Fruit fly (Drosophila melanogaster): ENCODE measurements around the gene CG1582.
A peak's percentile ranks its signal among the peaks of the same experiment; 100 is the strongest.

The CG1582 gene

dm6 chrX:10926245-10926644 is 27.1 kb upstream of the CG1582 start:
- no peak for TF ChIP-seq Hand (GFP tag; optimal IDR thresholded peaks at IDR 0.05)
- 0 out of 4 replicates have a peak, but pooled peaks have one; percentile 38 for TF ChIP-seq chinmo (GFP tag; IDR thresholded peaks at IDR 0.05; ENCODE audit: partially characterized antibody)
- TF ChIP-seq seq (GFP tag; IDR thresholded peaks at IDR 0.05) = no peak
- TF ChIP-seq Pdp1 (GFP tag; optimal IDR thresholded peaks at IDR 0.05) = peak in 1 of 2 experiments; percentile 90
- no peak for TF ChIP-seq CG32772 (GFP tag; IDR thresholded peaks at IDR 0.05)
- TF ChIP-seq Med (GFP tag) = peak; percentile 15
- TF ChIP-seq sug (tag; optimal IDR thresholded peaks at IDR 0.05) = peak; percentile 40
- TF ChIP-seq CG34376 (GFP tag; optimal IDR thresholded peaks at IDR 0.05) = peak; percentile 92
- TF ChIP-seq CG18619 (GFP tag; optimal IDR thresholded peaks at IDR 0.05) = no peak
- no peak for TF ChIP-seq CG7987 (GFP tag; optimal IDR thresholded peaks at IDR 0.05)
- peak; percentile 24 for TF ChIP-seq CG10543 (GFP tag; optimal IDR thresholded peaks at IDR 0.05)
- TF ChIP-seq Mad (GFP tag; optimal IDR thresholded peaks at IDR 0.05) = no peak

dm6 chrX:10923711-10924281 is 24.7 kb upstream of the CG1582 start, which contains the start of gene v:
TSS of gene v (plus strand) at chrX:10923972.
- TF ChIP-seq TFAM (GFP tag; optimal IDR thresholded peaks at IDR 0.05) = no peak
- TF ChIP-seq emc (GFP tag; optimal IDR thresholded peaks at IDR 0.05) = no peak
- TF ChIP-seq CG43689 (GFP tag; IDR thresholded peaks at IDR 0.05) = no peak
- no peak for TF ChIP-seq danr (GFP tag; IDR thresholded peaks at IDR 0.05)
- TF ChIP-seq Rfx (GFP tag; IDR thresholded peaks at IDR 0.05) = no peak
- no peak for TF ChIP-seq zf30C (GFP tag; optimal IDR thresholded peaks at IDR 0.05)
- no peak for TF ChIP-seq CG12071 (GFP tag; optimal IDR thresholded peaks at IDR 0.05)
- TF ChIP-seq Ets65A (GFP tag) = peak; percentile 26
- TF ChIP-seq CG1024 (GFP tag; IDR thresholded peaks at IDR 0.05) = no peak
- peak; percentile 61 for TF ChIP-seq sug (tag; optimal IDR thresholded peaks at IDR 0.05)
- no peak for TF ChIP-seq tup (GFP tag; optimal IDR thresholded peaks at IDR 0.05)

- TF ChIP-seq CG34224 (GFP tag; IDR thresholded peaks at IDR 0.05; ENCODE audit: partially characterized antibody) (no peak), CG14014 (GFP tag; IDR thresholded peaks at IDR 0.05) (no peak), Sry-δ (GFP tag; optimal IDR thresholded peaks at IDR 0.05) (no peak), CG10274 (GFP tag; optimal IDR thresholded peaks at IDR 0.05) (no peak), ro (GFP tag; IDR thresholded peaks at IDR 0.05) (no peak), ci (GFP tag; IDR thresholded peaks at IDR 0.05) (peak; percentile 63), CG7928 (GFP tag; optimal IDR thresholded peaks at IDR 0.05) (no peak), tgo (GFP tag; IDR thresholded peaks at IDR 0.05) (no peak), CG17361 (GFP tag; IDR thresholded peaks at IDR 0.05) (no peak), Dfd (GFP tag; optimal IDR thresholded peaks at IDR 0.05) (no peak), D19A (tag; optimal IDR thresholded peaks at IDR 0.05) (no peak), CG6854 (GFP tag; optimal IDR thresholded peaks at IDR 0.05) (peak; percentile 10), Eip74EF (GFP tag; optimal IDR thresholded peaks at IDR 0.05) (no peak), psq (GFP tag; optimal IDR thresholded peaks at IDR 0.05) (no peak), wek (GFP tag; optimal IDR thresholded peaks at IDR 0.05) (peak; percentile 7), CG9876 (GFP tag; optimal IDR thresholded peaks at IDR 0.05) (no peak), CG18619 (GFP tag; optimal IDR thresholded peaks at IDR 0.05) (no peak), Trl (optimal IDR thresholded peaks at IDR 0.05) (no peak), Trl (GFP tag; optimal IDR thresholded peaks at IDR 0.05) (no peak), CG14860 (GFP tag; IDR thresholded peaks at IDR 0.05; ENCODE audit: partially characterized antibody) (no peak), CG13296 (GFP tag; optimal IDR thresholded peaks at IDR 0.05) (peak; percentile 14), bbx (GFP tag; IDR thresholded peaks at IDR 0.05; ENCODE audit: partially characterized antibody) (no peak), CG17385 (GFP tag; optimal IDR thresholded peaks at IDR 0.05) (peak; percentile 7), salm (tag; optimal IDR thresholded peaks at IDR 0.05) (no peak), CG2116 (GFP tag; optimal IDR thresholded peaks at IDR 0.05) (no peak), dimm (GFP tag; IDR thresholded peaks at IDR 0.05) (no peak), CG43689 (GFP tag; IDR thresholded peaks at IDR 0.05) (no peak), CG15696 (tag; optimal IDR thresholded peaks at IDR 0.05) (no peak), Dek (tag; optimal IDR thresholded peaks at IDR 0.05) (no peak)
These were observed 23.1 kb upstream of the CG1582 start for dm6 chrX:10922178-10922577.

Measured in whole organism, embryonic.